Worm (Caenorhabditis elegans): ENCODE data around the gene gid-7.

- no peak for TF ChIP-seq flt-1 (GFP tag; IDR thresholded peaks at IDR 0.05)
- TF ChIP-seq ztf-29 (GFP tag; IDR thresholded peaks at IDR 0.05), result no peak
- no peak for TF ChIP-seq tab-1 (GFP tag; IDR thresholded peaks at IDR 0.05)
- no peak for TF ChIP-seq T22C8.4 (GFP tag; IDR thresholded peaks at IDR 0.05)
- TF ChIP-seq med-1 (GFP tag; optimal IDR thresholded peaks at IDR 0.05; ENCODE audit: insufficient read depth), result no peak
- TF ChIP-seq klf-2 (GFP tag; conservative IDR thresholded peaks at IDR 0.05), result no peak
- no peak for TF ChIP-seq cog-1 (tag; optimal IDR thresholded peaks at IDR 0.05)
These were observed 38.4 kb downstream of the gid-7 start for ce11 chrV:3718507-3718906.

Measured in whole organism, midembryonic.